Fruit fly (Drosophila melanogaster) whole organism, adult: ENCODE data around the gene eca.
A peak's percentile ranks its signal among the peaks of the same experiment; 100 is the strongest.

ENCODE experiments used
- CG11617 ChIP-seq: fragments of 200-800 bp; sonication (Bioruptor generic); optimal IDR thresholded peaks from 2 replicates; lab custom pipeline; 2017; ENCODE audit warnings: mild to moderate bottlenecking, missing biosample characterization, missing genetic modification reagents, missing genetic modification characterization
- CG12768 ChIP-seq: fragments of 200-800 bp; sonication (Bioruptor generic); optimal IDR thresholded peaks from 2 replicates; lab custom pipeline; 2017; ENCODE audit warnings: missing biosample characterization, missing genetic modification characterization, mild to moderate bottlenecking, moderate library complexity, missing genetic modification reagents
- CG14711 ChIP-seq: fragments of 200-800 bp; sonication (Bioruptor generic); optimal IDR thresholded peaks from 2 replicates; lab custom pipeline; 2018; ENCODE audit warnings: missing biosample characterization, mild to moderate bottlenecking, missing genetic modification characterization, moderate library complexity
- CG1620 ChIP-seq: fragments of 200-800 bp; sonication (Bioruptor generic); optimal IDR thresholded peaks from 2 replicates; lab custom pipeline; 2016; ENCODE audit warnings: missing biosample characterization, missing genetic modification characterization
- CG33017 ChIP-seq: fragments of 200-800 bp; sonication (Bioruptor generic); optimal IDR thresholded peaks from 2 replicates; lab custom pipeline; 2018; ENCODE audit warnings: missing biosample characterization, mild to moderate bottlenecking, missing genetic modification characterization, moderate library complexity
- CG5204 ChIP-seq: fragments of 200-800 bp; sonication (Bioruptor generic); optimal IDR thresholded peaks from 2 replicates; lab custom pipeline; 2016; ENCODE audit warnings: missing biosample characterization, missing genetic modification characterization
- CG7045 ChIP-seq: fragments of 200-800 bp; sonication (Bioruptor generic); optimal IDR thresholded peaks from 2 replicates; lab custom pipeline; 2017; ENCODE audit warnings: missing biosample characterization, mild to moderate bottlenecking, missing genetic modification characterization
- CG7101 ChIP-seq: fragments of 200-800 bp; sonication (Bioruptor generic); optimal IDR thresholded peaks from 2 replicates; lab custom pipeline; 2018; ENCODE audit warnings: missing biosample characterization, mild to moderate bottlenecking, missing genetic modification characterization, moderate library complexity
- Clk ChIP-seq: fragments of 200-800 bp; sonication (Bioruptor generic); optimal IDR thresholded peaks from 2 replicates; lab custom pipeline; 2017; ENCODE audit warnings: missing biosample characterization, missing genetic modification characterization
- Crg-1 ChIP-seq: fragments of 200-800 bp; sonication (Bioruptor generic); optimal IDR thresholded peaks from 2 replicates; lab custom pipeline; 2016; ENCODE audit warnings: missing biosample characterization, missing genetic modification characterization
- Hr96 ChIP-seq: fragments of 200-800 bp; sonication (Bioruptor generic); optimal IDR thresholded peaks from 2 replicates; lab custom pipeline; 2016; ENCODE audit warnings: missing biosample characterization, missing genetic modification characterization
- Mnt ChIP-seq: fragments of 200-800 bp; sonication (Bioruptor generic); optimal IDR thresholded peaks from 2 replicates; lab custom pipeline; 2016; ENCODE audit warnings: missing biosample characterization, mild to moderate bottlenecking, missing genetic modification characterization
- bab1 ChIP-seq: fragments of 200-800 bp; sonication (Bioruptor generic); optimal IDR thresholded peaks from 3 replicates; lab custom pipeline; 2019; ENCODE audit warnings: missing biosample characterization, mild to moderate bottlenecking, missing genetic modification characterization, moderate library complexity
- cic ChIP-seq: fragments of 200-800 bp; sonication (Bioruptor generic); optimal IDR thresholded peaks from 2 replicates; lab custom pipeline; 2017; ENCODE audit warnings: missing biosample characterization, mild to moderate bottlenecking, missing genetic modification characterization, moderate library complexity
- cnc ChIP-seq, 2 experiments: fragments of >200 bp; optimal IDR thresholded peaks; 2 replicates each; lab custom pipeline; 2017
- kay ChIP-seq: fragments of 200-800 bp; sonication (Bioruptor generic); peaks from one replicate; lab custom pipeline; 2016; ENCODE audit warnings: missing biosample characterization, missing genetic modification characterization, borderline replicate concordance
- ovo ChIP-seq: fragments of 200-800 bp; sonication (Bioruptor generic); optimal IDR thresholded peaks from 2 replicates; lab custom pipeline; 2016; ENCODE audit warnings: missing biosample characterization, missing genetic modification characterization
- pad ChIP-seq: fragments of 200-800 bp; sonication (Bioruptor generic); optimal IDR thresholded peaks from 3 replicates; lab custom pipeline; 2017; ENCODE audit warnings: missing biosample characterization, missing genetic modification characterization, mild to moderate bottlenecking, moderate library complexity, missing genetic modification reagents
- tj ChIP-seq: fragments of 200-800 bp; sonication (Bioruptor generic); optimal IDR thresholded peaks from 3 replicates; lab custom pipeline; 2017; ENCODE audit warnings: missing biosample characterization, mild to moderate bottlenecking, missing genetic modification characterization, moderate library complexity
- toe ChIP-seq: fragments of 200-800 bp; sonication (Bioruptor generic); optimal IDR thresholded peaks from 2 replicates; lab custom pipeline; 2016; ENCODE audit warnings: missing biosample characterization, missing genetic modification characterization

The eca gene

dm6 chr3R:9705008-9705628, 19.8 kb upstream of the eca start, which contains the start of gene Unc-115a:
TSS of gene Unc-115a (minus strand) at chr3R:9705417.
- TF ChIP-seq toe (GFP tag; lab: Kevin White, UChicago) (no peak), CG7045 (no peak), Hr96 (GFP tag; lab: Kevin White, UChicago) (no peak), Mnt (peak; percentile 87), cic (GFP tag; lab: Kevin White, UChicago) (peak; percentile 37), Crg-1 (GFP tag; lab: Kevin White, UChicago) (peak; percentile 46), tj (peak; percentile 50), CG5204 (no peak), ovo (peak; percentile 49), CG7101 (tag; lab: Kevin White, UChicago) (peak; percentile 18), bab1 (GFP tag; lab: Kevin White, UChicago) (peak; percentile 59), CG11617 (peak; percentile 68), CG1620 (GFP tag; lab: Kevin White, UChicago) (peak; percentile 64), CG14711 (tag; lab: Kevin White, UChicago) (no peak), cnc (optimal IDR thresholded peaks at IDR 0.05; lab: Kevin White, UChicago) (no peak), pad (GFP tag; lab: Kevin White, UChicago) (no peak), CG33017 (peak; percentile 31), CG12768 (GFP tag; lab: Kevin White, UChicago) (peak; percentile 33), kay (no peak), Clk (no peak)

dm6 chr3R:9704183-9705007, 19.1 kb upstream of the eca start:
- TF ChIP-seq tj: peak; percentile 42
- peak; percentile 31 for TF ChIP-seq Clk
- TF ChIP-seq Mnt: peak; percentile 64
- TF ChIP-seq bab1 (GFP tag; lab: Kevin White, UChicago): no peak
- TF ChIP-seq kay: no peak
- peak; percentile 96 for TF ChIP-seq ovo
- TF ChIP-seq cic (GFP tag; lab: Kevin White, UChicago): peak; percentile 97
- TF ChIP-seq CG12768 (GFP tag; lab: Kevin White, UChicago): peak; percentile 52
- TF ChIP-seq toe (GFP tag; lab: Kevin White, UChicago): peak; percentile 39
- TF ChIP-seq Hr96 (GFP tag; lab: Kevin White, UChicago): peak; percentile 37
- TF ChIP-seq cnc (optimal IDR thresholded peaks at IDR 0.05; lab: Kevin White, UChicago): no peak
- TF ChIP-seq pad (GFP tag; lab: Kevin White, UChicago): peak; percentile 91
- TF ChIP-seq CG7045: peak; percentile 51
- TF ChIP-seq Crg-1 (GFP tag; lab: Kevin White, UChicago): peak; percentile 46
- no peak for TF ChIP-seq CG5204
- TF ChIP-seq CG1620 (GFP tag; lab: Kevin White, UChicago): no peak
- peak; percentile 10 for TF ChIP-seq CG7101 (tag; lab: Kevin White, UChicago)
- TF ChIP-seq CG11617: no peak
- TF ChIP-seq CG14711 (tag; lab: Kevin White, UChicago): no peak
- no peak for TF ChIP-seq CG33017

dm6 chr3R:9703273-9703672, 18.0 kb upstream of the eca start:
- TF ChIP-seq CG7045 (no peak), Hr96 (GFP tag; lab: Kevin White, UChicago) (no peak), cnc (optimal IDR thresholded peaks at IDR 0.05; lab: Kevin White, UChicago) (no peak), ovo (no peak), Mnt (no peak), CG12768 (GFP tag; lab: Kevin White, UChicago) (no peak), CG14711 (tag; lab: Kevin White, UChicago) (no peak), CG7101 (tag; lab: Kevin White, UChicago) (no peak)

- TF ChIP-seq CG14711 (tag; lab: Kevin White, UChicago) (peak; percentile 53), Hr96 (GFP tag; lab: Kevin White, UChicago) (no peak), bab1 (GFP tag; lab: Kevin White, UChicago) (peak; percentile 76), Mnt (peak; percentile 1), kay (peak; percentile 79), CG7101 (tag; lab: Kevin White, UChicago) (peak; percentile 52)
Measured at dm6 chr3R:9702567-9702966, 17.3 kb upstream of the eca start.

- TF ChIP-seq pad (GFP tag; lab: Kevin White, UChicago) (no peak), bab1 (GFP tag; lab: Kevin White, UChicago) (no peak), cnc (optimal IDR thresholded peaks at IDR 0.05; lab: Kevin White, UChicago) (no peak), CG12768 (GFP tag; lab: Kevin White, UChicago) (no peak), cic (GFP tag; lab: Kevin White, UChicago) (no peak)
Measured at dm6 chr3R:9701897-9702296, 16.6 kb upstream of the eca start.

- TF ChIP-seq CG1620 (GFP tag; lab: Kevin White, UChicago): peak; percentile 10
- no peak for TF ChIP-seq toe (GFP tag; lab: Kevin White, UChicago)
- TF ChIP-seq CG7101 (tag; lab: Kevin White, UChicago): no peak
- no peak for TF ChIP-seq Mnt
- peak; percentile 33 for TF ChIP-seq cic (GFP tag; lab: Kevin White, UChicago)
- no peak for TF ChIP-seq CG5204
- no peak for TF ChIP-seq CG7045
- TF ChIP-seq CG33017: no peak
- TF ChIP-seq Crg-1 (GFP tag; lab: Kevin White, UChicago): no peak
- TF ChIP-seq cnc (optimal IDR thresholded peaks at IDR 0.05; lab: Kevin White, UChicago): no peak
- no peak for TF ChIP-seq kay
- TF ChIP-seq CG12768 (GFP tag; lab: Kevin White, UChicago): peak; percentile 45
- no peak for TF ChIP-seq Hr96 (GFP tag; lab: Kevin White, UChicago)
- no peak for TF ChIP-seq bab1 (GFP tag; lab: Kevin White, UChicago)
- TF ChIP-seq ovo: no peak
- TF ChIP-seq CG14711 (tag; lab: Kevin White, UChicago): no peak
- TF ChIP-seq CG11617: no peak
- no peak for TF ChIP-seq pad (GFP tag; lab: Kevin White, UChicago)
Measured at dm6 chr3R:9701148-9701703, 15.9 kb upstream of the eca start.
